Fruit fly (Drosophila melanogaster): Measurements from ENCODE around the gene CG34134.

The CG34134 gene

dm6 chr2L:8185008-8185407 is 5.6 kb downstream of the CG34134 start:
- TF ChIP-seq Pif1B (GFP tag; optimal IDR thresholded peaks at IDR 0.05) (no peak), Pif1A (GFP tag; optimal IDR thresholded peaks at IDR 0.05) (no peak), CG8159 (tag; optimal IDR thresholded peaks at IDR 0.05) (no peak), CG10348 (GFP tag; IDR thresholded peaks at IDR 0.05) (no peak), CG17806 (tag; optimal IDR thresholded peaks at IDR 0.05) (no peak), gl (tag; optimal IDR thresholded peaks at IDR 0.05) (no peak), Ets98B (GFP tag; IDR thresholded peaks at IDR 0.05) (no peak), CG13204 (GFP tag; optimal IDR thresholded peaks at IDR 0.05) (no peak), CG9948 (tag; optimal IDR thresholded peaks at IDR 0.05) (no peak), fd96Ca (GFP tag; IDR thresholded peaks at IDR 0.05) (no peak), CG34367 (tag; optimal IDR thresholded peaks at IDR 0.05) (no peak), CG32121 (GFP tag; IDR thresholded peaks at IDR 0.05) (no peak), D1 (tag; optimal IDR thresholded peaks at IDR 0.05) (no peak), CG14655 (GFP tag; optimal IDR thresholded peaks at IDR 0.05) (no peak)

DNA sequence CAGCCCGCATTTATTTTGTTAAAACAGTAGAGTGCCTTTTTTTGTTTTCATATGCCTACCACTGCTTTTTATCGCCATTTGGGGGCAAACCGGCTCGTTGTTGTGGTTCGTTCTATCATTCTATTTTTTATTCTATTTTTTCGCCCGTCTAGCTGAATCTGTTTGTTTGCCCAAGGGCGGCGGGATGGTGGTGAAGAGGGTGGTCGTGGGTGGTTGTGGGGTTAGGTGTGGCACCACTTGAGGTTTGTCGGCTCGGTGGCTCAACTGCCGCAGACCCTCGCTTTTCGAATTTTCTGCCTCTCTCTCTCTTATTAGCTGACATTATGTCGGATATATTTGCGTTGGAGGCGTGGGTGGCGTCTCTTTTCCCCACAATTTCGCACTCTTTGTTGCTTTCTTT is 19.0 kb downstream of the CG34134 start:
- TF ChIP-seq CG32121 (GFP tag; IDR thresholded peaks at IDR 0.05), result 0 out of 2 replicates have a peak, but pooled peaks have one; percentile 46
- no peak for TF ChIP-seq CG15710 (tag; optimal IDR thresholded peaks at IDR 0.05)

DNA sequence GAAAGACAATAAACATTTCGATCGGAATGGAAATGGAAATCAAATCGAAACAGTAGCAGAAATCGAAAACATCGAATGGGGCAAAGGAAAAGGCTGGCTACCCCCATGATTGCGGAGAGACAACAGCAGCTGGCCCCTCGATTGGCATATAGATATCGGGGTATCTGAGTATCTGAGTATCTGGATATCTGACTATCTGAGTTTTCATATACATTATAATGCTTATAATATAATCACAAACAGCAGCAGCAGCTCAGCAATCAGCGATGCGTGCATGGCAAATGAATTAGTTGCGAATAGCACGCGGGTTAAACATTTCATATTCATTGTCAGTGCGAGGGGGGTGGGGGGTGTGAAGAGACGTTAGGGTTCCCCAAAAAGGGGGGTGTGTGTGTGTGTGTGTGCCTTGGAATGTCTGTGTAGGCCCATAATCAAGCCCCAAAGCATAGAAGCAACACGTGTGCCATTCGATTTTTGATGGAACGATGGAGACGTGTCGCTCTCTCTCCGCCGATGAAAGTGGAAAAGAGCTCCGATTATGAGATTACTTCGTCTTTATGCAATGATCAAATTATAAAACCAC is 19.9 kb downstream of the CG34134 start:
- TF ChIP-seq rn (GFP tag; IDR thresholded peaks at IDR 0.05), result no peak
- no peak for TF ChIP-seq CG15710 (tag; optimal IDR thresholded peaks at IDR 0.05)
- TF ChIP-seq CG8159 (tag; optimal IDR thresholded peaks at IDR 0.05), result no peak
- no peak for TF ChIP-seq gl (tag; optimal IDR thresholded peaks at IDR 0.05)
- TF ChIP-seq CG14655 (GFP tag; optimal IDR thresholded peaks at IDR 0.05), result no peak
- TF ChIP-seq CG34367 (tag; optimal IDR thresholded peaks at IDR 0.05), result no peak
- TF ChIP-seq D1 (tag; optimal IDR thresholded peaks at IDR 0.05), result no peak
- no peak for TF ChIP-seq EcR (GFP tag; optimal IDR thresholded peaks at IDR 0.05)
- TF ChIP-seq Pif1A (GFP tag; optimal IDR thresholded peaks at IDR 0.05), result no peak
- TF ChIP-seq CG32121 (GFP tag; IDR thresholded peaks at IDR 0.05), result no peak
- TF ChIP-seq Ets98B (GFP tag; IDR thresholded peaks at IDR 0.05), result no peak
- no peak for TF ChIP-seq CG4496 (GFP tag; IDR thresholded peaks at IDR 0.05)
- TF ChIP-seq Pif1B (GFP tag; optimal IDR thresholded peaks at IDR 0.05), result no peak

- TF ChIP-seq CG8301 (tag; optimal IDR thresholded peaks at IDR 0.05), result peak; percentile 25
- TF ChIP-seq CG14655 (GFP tag; optimal IDR thresholded peaks at IDR 0.05), result peak; percentile 30
- peak; percentile 12 for TF ChIP-seq Pif1A (GFP tag; optimal IDR thresholded peaks at IDR 0.05)
- no peak for TF ChIP-seq D1 (tag; optimal IDR thresholded peaks at IDR 0.05)
Observed at dm6 chr2L:8168075-8168474, 22.5 kb downstream of the CG34134 start.

dm6 chr2L:8165800-8166576 is 24.6 kb downstream of the CG34134 start:
- TF ChIP-seq gl (tag; optimal IDR thresholded peaks at IDR 0.05) (no peak), CG12605 (GFP tag; IDR thresholded peaks at IDR 0.05) (no peak), CG14655 (GFP tag; optimal IDR thresholded peaks at IDR 0.05) (no peak), CG4496 (GFP tag; IDR thresholded peaks at IDR 0.05) (no peak), CG8301 (tag; optimal IDR thresholded peaks at IDR 0.05) (no peak), EcR (GFP tag; optimal IDR thresholded peaks at IDR 0.05) (no peak), Pif1A (GFP tag; optimal IDR thresholded peaks at IDR 0.05) (no peak), fd96Ca (GFP tag; IDR thresholded peaks at IDR 0.05) (no peak), Pif1B (GFP tag; optimal IDR thresholded peaks at IDR 0.05) (no peak), CG8159 (tag; optimal IDR thresholded peaks at IDR 0.05) (no peak), Snoo (tag; optimal IDR thresholded peaks at IDR 0.05) (no peak), Ets98B (GFP tag; IDR thresholded peaks at IDR 0.05) (no peak), CG17806 (tag; optimal IDR thresholded peaks at IDR 0.05) (no peak), CG32121 (GFP tag; IDR thresholded peaks at IDR 0.05) (no peak), CG10348 (GFP tag; IDR thresholded peaks at IDR 0.05) (no peak), CG9948 (tag; optimal IDR thresholded peaks at IDR 0.05) (no peak), CG15710 (tag; optimal IDR thresholded peaks at IDR 0.05) (no peak), D1 (tag; optimal IDR thresholded peaks at IDR 0.05) (no peak), CG13204 (GFP tag; optimal IDR thresholded peaks at IDR 0.05) (no peak), CG34367 (tag; optimal IDR thresholded peaks at IDR 0.05) (no peak)

DNA sequence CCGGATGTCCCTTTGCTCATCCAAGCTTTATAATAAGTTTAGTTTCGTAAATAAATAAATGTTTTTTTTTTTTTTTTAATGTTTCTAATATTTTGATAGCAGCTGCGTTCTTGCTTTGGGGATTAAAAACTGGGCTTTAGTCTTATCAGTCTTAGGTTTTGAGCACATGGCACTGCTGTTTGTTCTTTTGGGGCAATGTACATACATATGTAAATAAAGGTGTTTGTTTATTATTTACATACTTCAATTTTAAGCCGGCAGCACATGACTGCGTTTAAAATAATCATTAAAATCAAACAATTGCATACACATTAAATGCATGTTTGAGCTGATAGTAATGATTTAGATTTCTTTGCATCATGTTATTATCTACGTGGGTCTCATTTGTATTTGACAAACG is 26.4 kb downstream of the CG34134 start:
- TF ChIP-seq gl (tag; optimal IDR thresholded peaks at IDR 0.05) (no peak), CG8159 (tag; optimal IDR thresholded peaks at IDR 0.05) (no peak), CG32121 (GFP tag; IDR thresholded peaks at IDR 0.05) (no peak), CG12605 (GFP tag; IDR thresholded peaks at IDR 0.05) (no peak), CG14655 (GFP tag; optimal IDR thresholded peaks at IDR 0.05) (no peak), Snoo (tag; optimal IDR thresholded peaks at IDR 0.05) (no peak), rn (GFP tag; IDR thresholded peaks at IDR 0.05) (no peak), EcR (GFP tag; optimal IDR thresholded peaks at IDR 0.05) (no peak), D1 (tag; optimal IDR thresholded peaks at IDR 0.05) (no peak), CG4496 (GFP tag; IDR thresholded peaks at IDR 0.05) (no peak), CG9948 (tag; optimal IDR thresholded peaks at IDR 0.05) (no peak), CG15710 (tag; optimal IDR thresholded peaks at IDR 0.05) (no peak), Pif1A (GFP tag; optimal IDR thresholded peaks at IDR 0.05) (no peak), CG8301 (tag; optimal IDR thresholded peaks at IDR 0.05) (no peak), fd96Ca (GFP tag; IDR thresholded peaks at IDR 0.05) (no peak), Pif1B (GFP tag; optimal IDR thresholded peaks at IDR 0.05) (no peak), CG34367 (tag; optimal IDR thresholded peaks at IDR 0.05) (no peak), CG10348 (GFP tag; IDR thresholded peaks at IDR 0.05) (no peak), CG13204 (GFP tag; optimal IDR thresholded peaks at IDR 0.05) (no peak)

All from whole organism, pupa.